Fruit fly (Drosophila melanogaster): Measurements from ENCODE around the gene Argk2.

- TF ChIP-seq CG14965 (GFP tag; optimal IDR thresholded peaks at IDR 0.05; ENCODE audit: borderline replicate concordance) (no peak), Oli (tag; optimal IDR thresholded peaks at IDR 0.05) (no peak), Dfd (GFP tag; optimal IDR thresholded peaks at IDR 0.05) (no peak), ab (GFP tag; optimal IDR thresholded peaks at IDR 0.05) (no peak), insv (GFP tag; optimal IDR thresholded peaks at IDR 0.05) (no peak), GATAe (GFP tag; conservative IDR thresholded peaks at IDR 0.05) (no peak)
Observed at dm6 chr3L:9025178-9025577, 22.1 kb upstream of the Argk2 start.
